Worm (Caenorhabditis elegans): ENCODE measurements around the gene pigb-1.
A peak's percentile ranks its signal among the peaks of the same experiment; 100 is the strongest.

The pigb-1 gene

ce11 chrII:4942397-4942796 is 50.5 kb downstream of the pigb-1 start (continued):
- TF ChIP-seq aly-2 (tag; optimal IDR thresholded peaks at IDR 0.05): peak; percentile 53
- TF ChIP-seq nhr-48 (tag; optimal IDR thresholded peaks at IDR 0.05): no peak
- peak; percentile 59 for TF ChIP-seq spr-1 (tag; optimal IDR thresholded peaks at IDR 0.05)
- no peak for TF ChIP-seq lin-29 (GFP tag; IDR thresholded peaks at IDR 0.05)
- peak; percentile 79 for TF ChIP-seq ctbp-1 (GFP tag; IDR thresholded peaks at IDR 0.05)
- peak; percentile 4 to 31 for TF ChIP-seq daf-16 (GFP tag; optimal IDR thresholded peaks at IDR 0.05)
- TF ChIP-seq daf-16 (tag; optimal IDR thresholded peaks at IDR 0.05): peak; percentile 37
- TF ChIP-seq dmd-9 (GFP tag; IDR thresholded peaks at IDR 0.05): peak; percentile 72; the same call in 1 of the 2 replicates
- peak; percentile 39 for TF ChIP-seq T20F7.1 (GFP tag; optimal IDR thresholded peaks at IDR 0.05)
- TF ChIP-seq saeg-2 (GFP tag; IDR thresholded peaks at IDR 0.05): 0 out of 2 replicates have a peak, but pooled peaks have one; percentile 77
- no peak; the same call in 1 of the 2 replicates for TF ChIP-seq F26F4.8 (GFP tag; conservative IDR thresholded peaks at IDR 0.05)
- TF ChIP-seq mdl-1 (tag; optimal IDR thresholded peaks at IDR 0.05): no peak
- peak; percentile 56 for TF ChIP-seq gei-8 (GFP tag; optimal IDR thresholded peaks at IDR 0.05)
- no peak for TF ChIP-seq nhr-237 (tag; optimal IDR thresholded peaks at IDR 0.05)
- peak; percentile 63; the same call in 1 of the 2 replicates for TF ChIP-seq madf-9 (GFP tag; conservative IDR thresholded peaks at IDR 0.05)
- peak; percentile 22; the same call in 1 of the 2 replicates for TF ChIP-seq lin-1 (GFP tag; IDR thresholded peaks at IDR 0.05)
- TF ChIP-seq hif-1 (tag; optimal IDR thresholded peaks at IDR 0.05): peak in 1 of 2 experiments; percentile 32
- no peak for TF ChIP-seq zip-2 (tag; optimal IDR thresholded peaks at IDR 0.05)
- peak; percentile 74; the same call in 1 of the 2 replicates for TF ChIP-seq Y75B8A.6 (GFP tag; IDR thresholded peaks at IDR 0.05)
- peak; percentile 38 to 67; a peak in 2 of 4 replicates for TF ChIP-seq madf-5 (GFP tag; IDR thresholded peaks at IDR 0.05)
- no peak for TF ChIP-seq snpc-4 (tag; optimal IDR thresholded peaks at IDR 0.05)
- peak; percentile 36 for TF ChIP-seq spr-3 (GFP tag; optimal IDR thresholded peaks at IDR 0.05)
- TF ChIP-seq ceh-20 (GFP tag; IDR thresholded peaks at IDR 0.05): no peak
- peak; percentile 58; the same call in 1 of the 2 replicates for TF ChIP-seq mdt-29 (GFP tag; IDR thresholded peaks at IDR 0.05)
